Fruit fly (Drosophila melanogaster) whole organism: Measurements from ENCODE around the gene Gsc.

Source experiments
- CG8478 ChIP-seq: fragments of >200 bp; optimal IDR thresholded peaks from 2 replicates; lab custom pipeline; 2018; ENCODE audit warnings: inconsistent platforms
- EcR ChIP-seq, 2 experiments: fragments of >200 bp; optimal IDR thresholded peaks; 2 replicates each; lab custom pipeline; 2017; ENCODE audit warnings: missing biosample characterization in 2 of 2, missing genetic modification characterization in 2 of 2, missing genetic modification reagents in 2 of 2
- psq ChIP-seq: fragments of >200 bp; optimal IDR thresholded peaks from 2 replicates; lab custom pipeline; 2017

dm6 chr2L:568030-568429, 26.5 kb downstream of the Gsc start, which contains the start of the genes Nle and Sf3b1:
- TF ChIP-seq CG8478 (lab: Kevin White, UChicago), result no peak
- no peak for TF ChIP-seq EcR (GFP tag; optimal IDR thresholded peaks at IDR 0.05; lab: Kevin White, UChicago)
- no peak for TF ChIP-seq psq (lab: Kevin White, UChicago)
